Worm (Caenorhabditis elegans) whole organism, L1 larva: ENCODE results near the gene hlh-12.

Experiments used
- blmp-1 ChIP-seq: fragments of 150-350 bp; optimal IDR thresholded peaks from 2 replicates; lab custom pipeline; 2014; ENCODE audit warnings: missing biosample characterization, missing genetic modification characterization
- ceh-82 ChIP-seq, 3 experiments: fragments of 150-350 bp in 1 of 3; sonication (generic microtip) in 2 of 3; optimal IDR thresholded peaks; 2 replicates each; lab custom pipeline; 2014 to 2017; ENCODE audit warnings: missing biosample characterization in 3 of 3, missing genetic modification characterization in 3 of 3
- ceh-90 ChIP-seq: sonication (generic microtip); optimal IDR thresholded peaks from 2 replicates; lab custom pipeline; 2016; ENCODE audit warnings: missing genetic modification characterization, missing compliant biosample characterization
- lin-35 ChIP-seq, 2 experiments: fragments of 150-350 bp; optimal IDR thresholded peaks; 2 replicates each; lab custom pipeline; 2014; ENCODE audit warnings: missing biosample characterization in 2 of 2, missing genetic modification characterization in 2 of 2, missing genetic modification reagents in 2 of 2
- lin-39 ChIP-seq: fragments of 150-350 bp; optimal IDR thresholded peaks from 2 replicates; lab custom pipeline; 2014; ENCODE audit warnings: missing biosample characterization, missing genetic modification reagents, missing genetic modification characterization
- nhr-11 ChIP-seq: fragments of 150-350 bp; optimal IDR thresholded peaks from 2 replicates; lab custom pipeline; 2014; ENCODE audit warnings: missing biosample characterization, missing genetic modification characterization
- nhr-90 ChIP-seq: sonication (generic microtip); optimal IDR thresholded peaks from 2 replicates; lab custom pipeline; 2016; ENCODE audit warnings: mild to moderate bottlenecking, missing genetic modification characterization, missing compliant biosample characterization; ENCODE audit not compliant: poor library complexity

DNA sequence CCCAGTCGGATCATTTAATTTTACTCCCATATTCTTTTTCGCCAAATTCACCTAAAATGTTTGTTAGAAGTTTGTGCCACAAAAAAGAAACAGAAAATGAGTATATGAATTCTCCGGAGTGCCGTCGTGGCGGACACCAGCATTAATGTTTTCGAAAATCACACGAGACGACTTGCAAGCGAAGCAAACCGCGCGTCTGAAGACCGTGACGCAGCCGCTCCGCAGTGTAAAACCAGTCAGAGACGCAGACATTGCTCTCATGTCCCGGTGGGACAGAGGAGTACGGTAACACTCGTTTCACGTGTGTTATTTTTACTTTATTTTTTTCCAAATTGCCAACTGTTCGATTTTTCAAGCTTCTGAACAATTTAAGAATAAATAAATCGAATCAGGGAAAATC is 46.5 kb downstream of the hlh-12 start, which contains the start of the genes T26A8.4 and pdtf-1:
- peak; percentile 84 for TF ChIP-seq nhr-11 (tag; lab: Kevin White, UChicago)
- no peak for TF ChIP-seq ceh-90 (tag; lab: Kevin White, UChicago)
- TF ChIP-seq ceh-82 (tag; optimal IDR thresholded peaks at IDR 0.05; lab: Kevin White, UChicago): peak; percentile 95 to 98 (median 96)
- peak; percentile 72 for TF ChIP-seq lin-39 (tag; lab: Kevin White, UChicago)
- TF ChIP-seq lin-35 (GFP tag; optimal IDR thresholded peaks at IDR 0.05; lab: Kevin White, UChicago): peak; percentile 82 to 94
- TF ChIP-seq blmp-1: peak; percentile 87
- peak; percentile 92 for TF ChIP-seq nhr-90 (tag; lab: Kevin White, UChicago)
